Worm (Caenorhabditis elegans) whole organism, young adult: ENCODE measurements around the gene F23H11.2.
A peak's percentile ranks its signal among the peaks of the same experiment; 100 is the strongest.

Experiments
- F10E7.11 ChIP-seq: sonication (generic microtip); optimal IDR thresholded peaks from 2 replicates; lab custom pipeline; 2017; ENCODE audit warnings: mild to moderate bottlenecking, missing genetic modification characterization, moderate library complexity, missing compliant biosample characterization
- F33H1.4 ChIP-seq: fragments of 200-800 bp; sonication (Bioruptor generic); IDR thresholded peaks from 2 replicates; pipeline ENCODE4 v1.3.6; 2022; ENCODE audit warnings: missing genetic modification reagents, missing genetic modification characterization, missing compliant biosample characterization
- F37B4.10 ChIP-seq: fragments of 200-800 bp; sonication (Bioruptor generic); IDR thresholded peaks from 2 replicates; pipeline ENCODE4 v1.3.6; 2022; ENCODE audit warnings: missing genetic modification characterization, missing compliant biosample characterization
- F49E8.2 ChIP-seq: sonication (generic microtip); optimal IDR thresholded peaks from 3 replicates; lab custom pipeline; 2017; ENCODE audit warnings: missing genetic modification characterization, mild to moderate bottlenecking, missing compliant biosample characterization, antibody characterized with exemption, moderate library complexity; ENCODE audit not compliant: insufficient read depth
- F55B11.4 ChIP-seq: sonication (generic microtip); optimal IDR thresholded peaks from 2 replicates; lab custom pipeline; 2016; ENCODE audit warnings: missing compliant biosample characterization, missing genetic modification characterization, borderline replicate concordance; ENCODE audit not compliant: insufficient read depth
- F57A8.1 ChIP-seq: fragments of 200-800 bp; sonication (Bioruptor generic); optimal IDR thresholded peaks from 2 replicates; lab custom pipeline; 2018; ENCODE audit warnings: mild to moderate bottlenecking, missing genetic modification characterization, moderate library complexity, missing compliant biosample characterization
- K11D2.4 ChIP-seq: fragments of 200-800 bp; sonication (Bioruptor generic); IDR thresholded peaks from 2 replicates; pipeline ENCODE4 v1.3.6; 2022; ENCODE audit warnings: missing genetic modification reagents, missing genetic modification characterization, missing compliant biosample characterization
- K12H6.12 ChIP-seq: fragments of 200-800 bp; sonication (Bioruptor generic); optimal IDR thresholded peaks from 2 replicates; lab custom pipeline; 2018; ENCODE audit warnings: mild to moderate bottlenecking, missing genetic modification characterization, missing compliant biosample characterization
- T26A5.8 ChIP-seq: sonication (generic microtip); optimal IDR thresholded peaks from 2 replicates; lab custom pipeline; 2016; ENCODE audit warnings: missing genetic modification characterization, missing compliant biosample characterization
- Y56A3A.18 ChIP-seq: fragments of 200-800 bp; sonication (Bioruptor generic); IDR thresholded peaks from 2 replicates; pipeline ENCODE4 v1.3.6; 2022; ENCODE audit warnings: missing genetic modification reagents, missing genetic modification characterization, missing compliant biosample characterization
- aptf-2 ChIP-seq: fragments of 200-800 bp; sonication (Bioruptor generic); conservative IDR thresholded peaks from 2 replicates; pipeline ENCODE4 v1.3.6; 2022; ENCODE audit warnings: missing genetic modification reagents, missing genetic modification characterization, missing compliant biosample characterization
- attf-3 ChIP-seq: fragments of 200-800 bp; sonication (Bioruptor generic); conservative IDR thresholded peaks from 2 replicates; pipeline ENCODE4 v1.3.6; 2022; ENCODE audit warnings: missing genetic modification reagents, missing genetic modification characterization, missing compliant biosample characterization
- attf-5 ChIP-seq: fragments of 200-800 bp; sonication (Bioruptor generic); optimal IDR thresholded peaks from 2 replicates; lab custom pipeline; 2018; ENCODE audit warnings: mild to moderate bottlenecking, missing genetic modification characterization, missing compliant biosample characterization
- ccch-3 ChIP-seq: fragments of 200-800 bp; sonication (Bioruptor generic); optimal IDR thresholded peaks from 2 replicates; lab custom pipeline; 2018; ENCODE audit warnings: mild to moderate bottlenecking, missing genetic modification characterization, missing compliant biosample characterization
- cebp-1 ChIP-seq, 2 experiments: fragments of 200-800 bp in 1 of 2; sonication (Bioruptor generic) in 1 of 2; sonication (generic microtip) in 1 of 2; IDR thresholded peaks in 1 of 2; optimal IDR thresholded peaks in 1 of 2; 2 replicates each; pipeline versions ENCODE4 v1.3.6 to Lab custom; 2017 to 2022; ENCODE audit warnings: missing compliant biosample characterization in 2 of 2, missing genetic modification characterization in 2 of 2, mild to moderate bottlenecking in 1 of 2, missing genetic modification reagents in 1 of 2, moderate library complexity in 1 of 2
- ceh-40 ChIP-seq: fragments of 200-800 bp; sonication (Bioruptor generic); IDR thresholded peaks from 2 replicates; pipeline ENCODE4 v1.3.6; 2022; ENCODE audit warnings: missing genetic modification characterization, missing compliant biosample characterization
- ceh-91 ChIP-seq: fragments of 200-800 bp; sonication (Bioruptor generic); IDR thresholded peaks from 2 replicates; pipeline ENCODE4 v1.3.6; 2022; ENCODE audit warnings: missing genetic modification reagents, missing genetic modification characterization, missing compliant biosample characterization
- die-1 ChIP-seq: sonication (generic microtip); optimal IDR thresholded peaks from 2 replicates; lab custom pipeline; 2016; ENCODE audit warnings: missing genotype, mild to moderate bottlenecking, missing genetic modification characterization, missing compliant biosample characterization
- dpff-1 ChIP-seq: sonication (generic microtip); optimal IDR thresholded peaks from 2 replicates; lab custom pipeline; 2017; ENCODE audit warnings: mild to moderate bottlenecking, missing genetic modification characterization, missing compliant biosample characterization
- efl-1 ChIP-seq: fragments of 150-350 bp; optimal IDR thresholded peaks from 2 replicates; lab custom pipeline; 2014; ENCODE audit warnings: missing biosample characterization, missing genetic modification reagents, missing genetic modification characterization
- ets-4 ChIP-seq: fragments of 200-800 bp; sonication (Bioruptor generic); optimal IDR thresholded peaks from 2 replicates; lab custom pipeline; 2018; ENCODE audit warnings: mild to moderate bottlenecking, missing genetic modification characterization, missing compliant biosample characterization
- gei-17 ChIP-seq: fragments of 200-800 bp; sonication (Bioruptor generic); optimal IDR thresholded peaks from 2 replicates; lab custom pipeline; 2018; ENCODE audit warnings: mild to moderate bottlenecking, missing genetic modification characterization, missing compliant biosample characterization
- hsf-1 ChIP-seq: fragments of 200-800 bp; sonication (Bioruptor generic); IDR thresholded peaks from 2 replicates; pipeline ENCODE4 v1.3.6; 2022; ENCODE audit warnings: missing genetic modification reagents, missing genetic modification characterization, missing compliant biosample characterization
- lag-1 ChIP-seq: fragments of 200-800 bp; sonication (Bioruptor generic); IDR thresholded peaks from 2 replicates; pipeline ENCODE4 v1.3.6; 2022; ENCODE audit warnings: missing genetic modification reagents, missing genetic modification characterization, missing compliant biosample characterization
- lin-35 ChIP-seq, 3 experiments: fragments of 150-350 bp in 2 of 3; sonication (generic microtip) in 1 of 3; optimal IDR thresholded peaks; 2 replicates each; lab custom pipeline; 2014 to 2018; ENCODE audit warnings: missing biosample characterization in 3 of 3, missing genetic modification characterization in 3 of 3, missing genetic modification reagents in 3 of 3
- lin-54 ChIP-seq: fragments of 200-800 bp; sonication (Bioruptor generic); optimal IDR thresholded peaks from 2 replicates; lab custom pipeline; 2018; ENCODE audit warnings: mild to moderate bottlenecking, missing genetic modification characterization, missing compliant biosample characterization
- lir-1 ChIP-seq: fragments of 200-800 bp; sonication (Bioruptor generic); conservative IDR thresholded peaks from 2 replicates; pipeline ENCODE4 v1.3.6; 2022; ENCODE audit warnings: missing genetic modification reagents, missing genetic modification characterization, missing compliant biosample characterization
- madf-10 ChIP-seq: sonication (generic microtip); optimal IDR thresholded peaks from 2 replicates; lab custom pipeline; 2016; ENCODE audit warnings: mild to moderate bottlenecking, missing genetic modification characterization, missing compliant biosample characterization
- madf-8 ChIP-seq: fragments of 200-800 bp; sonication (Bioruptor generic); conservative IDR thresholded peaks from 2 replicates; pipeline ENCODE4 v1.3.6; 2022; ENCODE audit warnings: missing genetic modification reagents, missing genetic modification characterization, missing compliant biosample characterization
- mcd-1 ChIP-seq: fragments of 200-800 bp; sonication (Bioruptor generic); IDR thresholded peaks from 2 replicates; pipeline ENCODE4 v1.3.6; 2022; ENCODE audit warnings: missing genetic modification reagents, missing genetic modification characterization, missing compliant biosample characterization
- mel-28 ChIP-seq: sonication (generic microtip); optimal IDR thresholded peaks from 2 replicates; lab custom pipeline; 2016; ENCODE audit warnings: borderline replicate concordance, mild to moderate bottlenecking, missing genetic modification characterization, missing compliant biosample characterization
- mes-4 ChIP-seq: sonication (generic microtip); optimal IDR thresholded peaks from 2 replicates; lab custom pipeline; 2016; ENCODE audit warnings: missing genotype, missing genetic modification characterization, missing compliant biosample characterization
- nhr-120 ChIP-seq: fragments of 200-800 bp; sonication (Bioruptor generic); IDR thresholded peaks from 2 replicates; pipeline ENCODE4 v1.3.6; 2022; ENCODE audit warnings: missing genetic modification characterization, missing compliant biosample characterization
- pbrm-1 ChIP-seq: fragments of 200-800 bp; sonication (Bioruptor generic); IDR thresholded peaks from 2 replicates; pipeline ENCODE4 v1.3.6; 2022; ENCODE audit warnings: missing genetic modification reagents, missing genetic modification characterization, missing compliant biosample characterization
- rcor-1 ChIP-seq: fragments of 200-800 bp; sonication (Bioruptor generic); IDR thresholded peaks from 2 replicates; pipeline ENCODE4 v1.3.6; 2022; ENCODE audit warnings: missing genetic modification reagents, missing genetic modification characterization, missing compliant biosample characterization
- sdz-38 ChIP-seq: sonication (generic microtip); optimal IDR thresholded peaks from 2 replicates; lab custom pipeline; 2016; ENCODE audit warnings: missing genotype, missing genetic modification characterization, missing compliant biosample characterization
- snpc-1.3 ChIP-seq: sonication (generic microtip); optimal IDR thresholded peaks from 2 replicates; lab custom pipeline; 2017; ENCODE audit warnings: missing genetic modification characterization, mild to moderate bottlenecking, missing compliant biosample characterization, antibody characterized with exemption, moderate library complexity, missing genotype, missing genetic modification reagents; ENCODE audit not compliant: insufficient read depth
- snpc-3.4 ChIP-seq: sonication (generic microtip); optimal IDR thresholded peaks from 2 replicates; lab custom pipeline; 2017; ENCODE audit warnings: missing genetic modification characterization, mild to moderate bottlenecking, missing compliant biosample characterization, antibody characterized with exemption, moderate library complexity, missing genotype, missing genetic modification reagents
- tbx-9 ChIP-seq: sonication (generic microtip); optimal IDR thresholded peaks from 2 replicates; lab custom pipeline; 2016; ENCODE audit warnings: borderline replicate concordance, missing genetic modification characterization, inconsistent platforms, missing compliant biosample characterization
- unc-62 ChIP-seq: fragments of 150-350 bp; optimal IDR thresholded peaks from 2 replicates; lab custom pipeline; 2014; ENCODE audit warnings: missing biosample characterization, missing genetic modification reagents, missing genetic modification characterization
- ztf-18 ChIP-seq: sonication (generic microtip); optimal IDR thresholded peaks from 2 replicates; lab custom pipeline; 2016; ENCODE audit warnings: missing genotype, mild to moderate bottlenecking, missing genetic modification characterization, missing compliant biosample characterization

The F23H11.2 gene

ce11 chrIII:856908-857307 is 38.6 kb upstream of the F23H11.2 start:
- TF ChIP-seq ccch-3 (GFP tag; lab: Kevin White, UChicago) (no peak), F55B11.4 (tag; lab: Kevin White, UChicago) (no peak), lin-54 (GFP tag; lab: Kevin White, UChicago) (no peak), hsf-1 (no peak), lin-35 (GFP tag; optimal IDR thresholded peaks at IDR 0.05; lab: Kevin White, UChicago) (no peak), F33H1.4 (no peak), snpc-1.3 (tag; lab: Kevin White, UChicago) (no peak), mel-28 (tag; lab: Kevin White, UChicago) (no peak), lir-1 (no peak)

- TF ChIP-seq madf-10 (tag; lab: Kevin White, UChicago) (no peak), unc-62 (no peak), rcor-1 (GFP tag; lab: Robert Waterston, UW) (no peak), Y56A3A.18 (GFP tag; lab: Robert Waterston, UW) (no peak), ceh-40 (GFP tag; lab: Robert Waterston, UW) (no peak), ceh-91 (GFP tag; lab: Robert Waterston, UW) (no peak), lir-1 (no peak), mes-4 (tag; lab: Kevin White, UChicago) (no peak), lin-54 (GFP tag; lab: Kevin White, UChicago) (no peak), F49E8.2 (tag; lab: Kevin White, UChicago) (no peak), die-1 (tag; lab: Kevin White, UChicago) (no peak), sdz-38 (no peak)
Observed at ce11 chrIII:859898-860297, 35.6 kb upstream of the F23H11.2 start, which contains the start of gene exos-4.2. Gene exos-4.2, plus strand, starts transcription at chrIII:860198.

- TF ChIP-seq F10E7.11 (tag; lab: Kevin White, UChicago) = no peak
- peak; percentile 15 for TF ChIP-seq attf-5 (GFP tag; lab: Kevin White, UChicago)
- TF ChIP-seq ets-4 = no peak
- TF ChIP-seq aptf-2 = no peak
- no peak for TF ChIP-seq ztf-18 (tag; lab: Kevin White, UChicago)
- 0 out of 2 replicates have a peak, but pooled peaks have one; percentile 25 for TF ChIP-seq mcd-1 (GFP tag; lab: Robert Waterston, UW)
- no peak for TF ChIP-seq pbrm-1 (GFP tag; lab: Robert Waterston, UW)
- no peak for TF ChIP-seq efl-1 (GFP tag; lab: Kevin White, UChicago)
- TF ChIP-seq ceh-40 (GFP tag; lab: Robert Waterston, UW) = no peak
- TF ChIP-seq tbx-9 (tag; lab: Kevin White, UChicago) = no peak
- no peak for TF ChIP-seq K12H6.12 (tag; lab: Kevin White, UChicago)
- no peak for TF ChIP-seq F57A8.1 (GFP tag; lab: Kevin White, UChicago)
- no peak for TF ChIP-seq gei-17 (GFP tag; lab: Kevin White, UChicago)
- TF ChIP-seq hsf-1 = no peak
Observed at ce11 chrIII:861819-862356, 33.7 kb upstream of the F23H11.2 start, which contains the start of gene arx-4. Gene arx-4, plus strand, starts transcription at chrIII:862306.

- no peak for TF ChIP-seq lag-1
- TF ChIP-seq snpc-3.4 (tag; lab: Kevin White, UChicago) = no peak
- TF ChIP-seq T26A5.8 (tag; lab: Kevin White, UChicago) = no peak
- no peak for TF ChIP-seq F37B4.10
- no peak for TF ChIP-seq cebp-1 (GFP tag; IDR thresholded peaks at IDR 0.05; lab: Robert Waterston, UW)
- no peak for TF ChIP-seq cebp-1 (tag; optimal IDR thresholded peaks at IDR 0.05; lab: Kevin White, UChicago)
- TF ChIP-seq lin-35 (GFP tag; optimal IDR thresholded peaks at IDR 0.05; lab: Kevin White, UChicago) = no peak
- TF ChIP-seq madf-10 (tag; lab: Kevin White, UChicago) = no peak
- no peak for TF ChIP-seq mes-4 (tag; lab: Kevin White, UChicago)
- no peak for TF ChIP-seq nhr-120 (GFP tag; lab: Robert Waterston, UW)
- TF ChIP-seq K11D2.4 = no peak
- no peak for TF ChIP-seq dpff-1
- TF ChIP-seq attf-3 (GFP tag; lab: Robert Waterston, UW) = no peak
- TF ChIP-seq madf-8 (GFP tag; lab: Robert Waterston, UW) = no peak
Observed at ce11 chrIII:868866-869265, 26.7 kb upstream of the F23H11.2 start.
